Fruit fly (Drosophila melanogaster): ENCODE measurements around the gene RpS19a.

The RpS19a gene

dm6 chrX:16644535-16645131, 6.9 kb downstream of the RpS19a start:
- TF ChIP-seq emc (GFP tag; optimal IDR thresholded peaks at IDR 0.05) (no peak), CG9437 (GFP tag; optimal IDR thresholded peaks at IDR 0.05) (no peak), CG17802 (tag; optimal IDR thresholded peaks at IDR 0.05) (no peak), Vsx1 (GFP tag; optimal IDR thresholded peaks at IDR 0.05) (peak; percentile 61), jigr1 (GFP tag; IDR thresholded peaks at IDR 0.05) (no peak), CG7987 (GFP tag; optimal IDR thresholded peaks at IDR 0.05) (peak; percentile 53), Oaz (GFP tag; IDR thresholded peaks at IDR 0.05) (no peak), Atf-2 (GFP tag; optimal IDR thresholded peaks at IDR 0.05) (no peak), Lim3 (GFP tag; IDR thresholded peaks at IDR 0.05) (no peak), Ptx1 (GFP tag; IDR thresholded peaks at IDR 0.05) (no peak), CG4360 (GFP tag; IDR thresholded peaks at IDR 0.05) (no peak), CG2116 (GFP tag; optimal IDR thresholded peaks at IDR 0.05) (peak; percentile 39), CHES-1-like (GFP tag; optimal IDR thresholded peaks at IDR 0.05) (no peak), nau (GFP tag; optimal IDR thresholded peaks at IDR 0.05) (peak; percentile 37), CG18262 (tag; optimal IDR thresholded peaks at IDR 0.05) (peak; percentile 52), CG34422 (GFP tag; IDR thresholded peaks at IDR 0.05) (0 out of 3 replicates have a peak, but pooled peaks have one; percentile 14), CG11247 (GFP tag; IDR thresholded peaks at IDR 0.05) (no peak), CG8388 (GFP tag; optimal IDR thresholded peaks at IDR 0.05) (no peak), Eip74EF (GFP tag; optimal IDR thresholded peaks at IDR 0.05) (no peak), onecut (GFP tag; IDR thresholded peaks at IDR 0.05) (peak; percentile 53; the same call in 1 of the 2 replicates), H15 (GFP tag; IDR thresholded peaks at IDR 0.05) (no peak), CG1024 (GFP tag; IDR thresholded peaks at IDR 0.05) (no peak), kni (GFP tag; optimal IDR thresholded peaks at IDR 0.05) (peak; percentile 52), Rx (GFP tag; IDR thresholded peaks at IDR 0.05) (no peak), h (optimal IDR thresholded peaks at IDR 0.05) (no peak), CG16863 (GFP tag; optimal IDR thresholded peaks at IDR 0.05) (peak; percentile 46), CG11696 (GFP tag; IDR thresholded peaks at IDR 0.05) (no peak), sim (GFP tag; IDR thresholded peaks at IDR 0.05) (no peak), nmo (GFP tag; optimal IDR thresholded peaks at IDR 0.05) (no peak), CG10959 (GFP tag; IDR thresholded peaks at IDR 0.05) (no peak), knrl (GFP tag; IDR thresholded peaks at IDR 0.05; ENCODE audit: partially characterized antibody) (no peak), CG10366 (GFP tag; IDR thresholded peaks at IDR 0.05) (no peak; the same call in 1 of the 2 replicates), z (GFP tag; IDR thresholded peaks at IDR 0.05) (0 out of 3 replicates have a peak, but pooled peaks have one; percentile 28), MBD-R2 (GFP tag; IDR thresholded peaks at IDR 0.05) (no peak), sens-2 (GFP tag; IDR thresholded peaks at IDR 0.05) (no peak), E2f2 (GFP tag; IDR thresholded peaks at IDR 0.05) (peak; percentile 29; the same call in 1 of the 2 replicates), zen2 (GFP tag; IDR thresholded peaks at IDR 0.05; ENCODE audit: partially characterized antibody) (no peak), seq (GFP tag; IDR thresholded peaks at IDR 0.05) (peak; percentile 9; the same call in 1 of the 2 replicates), Myb (GFP tag; optimal IDR thresholded peaks at IDR 0.05) (no peak), CG11085 (GFP tag; IDR thresholded peaks at IDR 0.05) (no peak), kah (GFP tag; optimal IDR thresholded peaks at IDR 0.05) (peak; percentile 44), Elba2 (GFP tag; optimal IDR thresholded peaks at IDR 0.05) (no peak), Gug (GFP tag; IDR thresholded peaks at IDR 0.05) (no peak), CG9797 (GFP tag; optimal IDR thresholded peaks at IDR 0.05) (no peak), otp (GFP tag; IDR thresholded peaks at IDR 0.05) (peak; percentile 66; the same call in 2 of the 3 replicates), peb (GFP tag; IDR thresholded peaks at IDR 0.05) (no peak), Hr51 (GFP tag; optimal IDR thresholded peaks at IDR 0.05) (peak; percentile 17 to 21), aop (GFP tag; IDR thresholded peaks at IDR 0.05) (no peak), CG11504 (tag; optimal IDR thresholded peaks at IDR 0.05) (peak; percentile 61), CG14667 (GFP tag; IDR thresholded peaks at IDR 0.05) (no peak), CG12659 (GFP tag; optimal IDR thresholded peaks at IDR 0.05) (no peak)
